Fruit fly (Drosophila melanogaster) whole organism, adult: ENCODE measurements around the gene Snoo.

Experiments used
- CG11617 ChIP-seq: fragments of 200-800 bp; sonication (Bioruptor generic); optimal IDR thresholded peaks from 2 replicates; lab custom pipeline; 2017; ENCODE audit warnings: mild to moderate bottlenecking, missing biosample characterization, missing genetic modification reagents, missing genetic modification characterization
- CG12768 ChIP-seq: fragments of 200-800 bp; sonication (Bioruptor generic); optimal IDR thresholded peaks from 2 replicates; lab custom pipeline; 2017; ENCODE audit warnings: missing biosample characterization, missing genetic modification characterization, mild to moderate bottlenecking, moderate library complexity, missing genetic modification reagents
- CG14711 ChIP-seq: fragments of 200-800 bp; sonication (Bioruptor generic); optimal IDR thresholded peaks from 2 replicates; lab custom pipeline; 2018; ENCODE audit warnings: missing biosample characterization, mild to moderate bottlenecking, missing genetic modification characterization, moderate library complexity
- CG1620 ChIP-seq: fragments of 200-800 bp; sonication (Bioruptor generic); optimal IDR thresholded peaks from 2 replicates; lab custom pipeline; 2016; ENCODE audit warnings: missing biosample characterization, missing genetic modification characterization
- CG33017 ChIP-seq: fragments of 200-800 bp; sonication (Bioruptor generic); optimal IDR thresholded peaks from 2 replicates; lab custom pipeline; 2018; ENCODE audit warnings: missing biosample characterization, mild to moderate bottlenecking, missing genetic modification characterization, moderate library complexity
- CG5204 ChIP-seq: fragments of 200-800 bp; sonication (Bioruptor generic); optimal IDR thresholded peaks from 2 replicates; lab custom pipeline; 2016; ENCODE audit warnings: missing biosample characterization, missing genetic modification characterization
- CG7045 ChIP-seq: fragments of 200-800 bp; sonication (Bioruptor generic); optimal IDR thresholded peaks from 2 replicates; lab custom pipeline; 2017; ENCODE audit warnings: missing biosample characterization, mild to moderate bottlenecking, missing genetic modification characterization
- CG7101 ChIP-seq: fragments of 200-800 bp; sonication (Bioruptor generic); optimal IDR thresholded peaks from 2 replicates; lab custom pipeline; 2018; ENCODE audit warnings: missing biosample characterization, mild to moderate bottlenecking, missing genetic modification characterization, moderate library complexity
- Clk ChIP-seq: fragments of 200-800 bp; sonication (Bioruptor generic); optimal IDR thresholded peaks from 2 replicates; lab custom pipeline; 2017; ENCODE audit warnings: missing biosample characterization, missing genetic modification characterization
- Crg-1 ChIP-seq: fragments of 200-800 bp; sonication (Bioruptor generic); optimal IDR thresholded peaks from 2 replicates; lab custom pipeline; 2016; ENCODE audit warnings: missing biosample characterization, missing genetic modification characterization
- Hr96 ChIP-seq: fragments of 200-800 bp; sonication (Bioruptor generic); optimal IDR thresholded peaks from 2 replicates; lab custom pipeline; 2016; ENCODE audit warnings: missing biosample characterization, missing genetic modification characterization
- Mnt ChIP-seq: fragments of 200-800 bp; sonication (Bioruptor generic); optimal IDR thresholded peaks from 2 replicates; lab custom pipeline; 2016; ENCODE audit warnings: missing biosample characterization, mild to moderate bottlenecking, missing genetic modification characterization
- cic ChIP-seq: fragments of 200-800 bp; sonication (Bioruptor generic); optimal IDR thresholded peaks from 2 replicates; lab custom pipeline; 2017; ENCODE audit warnings: missing biosample characterization, mild to moderate bottlenecking, missing genetic modification characterization, moderate library complexity
- cnc ChIP-seq, 2 experiments: fragments of >200 bp; optimal IDR thresholded peaks; 2 replicates each; lab custom pipeline; 2017
- kay ChIP-seq: fragments of 200-800 bp; sonication (Bioruptor generic); peaks from one replicate; lab custom pipeline; 2016; ENCODE audit warnings: missing biosample characterization, missing genetic modification characterization, borderline replicate concordance
- ovo ChIP-seq: fragments of 200-800 bp; sonication (Bioruptor generic); optimal IDR thresholded peaks from 2 replicates; lab custom pipeline; 2016; ENCODE audit warnings: missing biosample characterization, missing genetic modification characterization
- pad ChIP-seq: fragments of 200-800 bp; sonication (Bioruptor generic); optimal IDR thresholded peaks from 3 replicates; lab custom pipeline; 2017; ENCODE audit warnings: missing biosample characterization, missing genetic modification characterization, mild to moderate bottlenecking, moderate library complexity, missing genetic modification reagents
- tj ChIP-seq: fragments of 200-800 bp; sonication (Bioruptor generic); optimal IDR thresholded peaks from 3 replicates; lab custom pipeline; 2017; ENCODE audit warnings: missing biosample characterization, mild to moderate bottlenecking, missing genetic modification characterization, moderate library complexity
- toe ChIP-seq: fragments of 200-800 bp; sonication (Bioruptor generic); optimal IDR thresholded peaks from 2 replicates; lab custom pipeline; 2016; ENCODE audit warnings: missing biosample characterization, missing genetic modification characterization

Gene Snoo

DNA sequence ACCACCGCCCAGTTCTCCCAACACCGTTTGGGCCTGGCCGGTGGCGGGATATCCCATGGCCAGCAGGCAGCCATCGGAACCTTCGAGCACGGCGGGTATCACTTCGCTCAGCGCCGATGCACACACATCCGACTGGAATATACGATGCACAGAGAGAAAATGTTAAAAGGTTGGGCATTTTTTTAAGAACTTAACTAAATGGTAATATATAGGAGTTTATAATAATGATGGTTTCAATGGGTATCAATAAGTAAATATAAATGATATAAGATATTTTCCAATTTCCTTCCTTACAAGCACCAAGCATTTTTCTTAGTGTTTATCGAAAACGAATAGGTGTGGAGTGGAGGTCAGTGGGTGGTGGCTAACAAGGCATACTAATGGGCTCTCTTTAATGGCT lies 132.4 kb downstream of the Snoo start:
- TF ChIP-seq Hr96 (GFP tag; lab: Kevin White, UChicago) = no peak
- TF ChIP-seq ovo = no peak
- no peak for TF ChIP-seq toe (GFP tag; lab: Kevin White, UChicago)

DNA sequence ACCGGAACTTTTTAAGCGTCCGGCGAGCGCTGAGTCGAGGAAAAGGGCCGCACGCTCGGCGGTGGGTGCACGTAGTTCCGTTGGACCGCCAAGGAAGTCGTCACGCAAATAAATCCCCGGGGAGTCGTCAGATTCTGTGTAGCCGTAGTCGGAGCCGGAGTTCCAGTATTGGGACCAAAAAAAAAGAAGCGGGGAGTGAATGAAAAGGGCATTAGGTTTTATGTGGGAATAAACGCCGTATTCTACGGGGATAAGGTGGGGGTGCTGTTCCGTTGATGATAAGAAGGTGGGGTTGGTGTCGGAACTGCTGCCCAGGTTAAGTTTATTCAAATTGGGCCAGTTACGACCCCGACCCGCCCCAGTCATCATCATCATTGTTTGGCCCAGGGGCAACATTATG lies 133.6 kb downstream of the Snoo start:
- TF ChIP-seq CG7101 (tag; lab: Kevin White, UChicago) (no peak), ovo (no peak), Clk (no peak), cnc (optimal IDR thresholded peaks at IDR 0.05; lab: Kevin White, UChicago) (no peak), CG33017 (no peak), CG7045 (GFP tag; lab: Kevin White, UChicago) (no peak), cic (GFP tag; lab: Kevin White, UChicago) (no peak), Hr96 (GFP tag; lab: Kevin White, UChicago) (no peak), Crg-1 (GFP tag; lab: Kevin White, UChicago) (no peak), CG12768 (GFP tag; lab: Kevin White, UChicago) (no peak), Mnt (GFP tag; lab: Kevin White, UChicago) (no peak), CG5204 (GFP tag; lab: Kevin White, UChicago) (no peak), pad (GFP tag; lab: Kevin White, UChicago) (no peak)

DNA sequence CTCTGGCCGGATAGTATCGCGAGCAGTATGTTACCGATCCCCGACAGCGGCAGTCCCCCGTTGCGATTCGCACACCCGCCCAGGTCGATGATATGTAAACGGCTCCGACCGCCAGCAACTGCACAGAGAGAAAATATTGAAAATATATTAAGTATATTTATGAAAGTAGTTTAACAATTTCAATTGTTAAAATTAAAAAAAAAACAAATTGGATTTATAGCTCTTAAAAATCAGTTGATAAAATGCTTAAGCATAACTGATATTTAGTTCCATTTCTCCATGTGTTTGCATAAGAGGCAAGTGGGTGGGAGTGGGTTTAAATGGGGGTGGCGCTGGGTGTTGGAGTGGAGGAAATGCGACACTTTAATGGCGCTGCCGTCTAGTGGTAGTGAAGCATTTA lies 134.5 kb downstream of the Snoo start:
- TF ChIP-seq Mnt (GFP tag; lab: Kevin White, UChicago) = no peak
- no peak for TF ChIP-seq Crg-1 (GFP tag; lab: Kevin White, UChicago)
- TF ChIP-seq CG12768 (GFP tag; lab: Kevin White, UChicago) = no peak
- no peak for TF ChIP-seq CG1620
- no peak for TF ChIP-seq ovo
- no peak for TF ChIP-seq CG5204 (GFP tag; lab: Kevin White, UChicago)
- TF ChIP-seq CG33017 = no peak
- TF ChIP-seq CG14711 = no peak

DNA sequence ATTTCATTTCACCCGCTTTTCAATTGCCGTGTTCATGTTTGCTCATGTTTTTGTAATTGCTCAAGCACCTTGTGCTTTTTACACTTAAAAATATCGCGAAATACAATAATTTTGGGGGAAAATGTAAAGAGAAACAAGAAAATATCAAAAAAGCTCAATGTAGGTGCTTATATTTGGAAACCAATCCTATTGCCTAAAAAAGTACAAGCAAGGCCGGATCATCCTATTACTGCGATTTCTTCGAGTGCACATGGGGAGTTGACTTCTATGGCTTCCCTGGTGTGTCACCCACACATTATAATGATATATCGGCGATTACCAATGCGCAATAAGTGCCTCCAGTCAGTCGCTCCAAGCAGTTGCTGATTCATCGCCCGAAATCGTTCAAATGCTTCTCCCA lies 142.8 kb downstream of the Snoo start:
- TF ChIP-seq CG14711 = no peak
- no peak for TF ChIP-seq cic (GFP tag; lab: Kevin White, UChicago)
- no peak for TF ChIP-seq CG11617 (GFP tag; lab: Kevin White, UChicago)
- no peak for TF ChIP-seq CG7101 (tag; lab: Kevin White, UChicago)
- TF ChIP-seq CG1620 = no peak
- TF ChIP-seq Mnt (GFP tag; lab: Kevin White, UChicago) = no peak
- TF ChIP-seq tj (GFP tag; lab: Kevin White, UChicago) = no peak
- TF ChIP-seq CG12768 (GFP tag; lab: Kevin White, UChicago) = no peak
- TF ChIP-seq toe (GFP tag; lab: Kevin White, UChicago) = no peak
- TF ChIP-seq kay = no peak
- TF ChIP-seq CG33017 = no peak
- no peak for TF ChIP-seq Clk
- TF ChIP-seq Hr96 (GFP tag; lab: Kevin White, UChicago) = no peak
- no peak for TF ChIP-seq ovo
